Worm (Caenorhabditis elegans) whole organism, mixed stage, embryonic: ENCODE results near the gene puf-5.

ENCODE experiments used
- blmp-1 ChIP-seq: fragments of 150-350 bp; optimal IDR thresholded peaks from 2 replicates; lab custom pipeline; 2014; ENCODE audit warnings: missing biosample characterization, missing genetic modification characterization
- mab-5 ChIP-seq: fragments of 150-350 bp; optimal IDR thresholded peaks from 2 replicates; lab custom pipeline; 2014; ENCODE audit warnings: missing biosample characterization, missing genetic modification characterization
- nhr-2 ChIP-seq: fragments of 150-350 bp; optimal IDR thresholded peaks from 2 replicates; lab custom pipeline; 2014; ENCODE audit warnings: missing biosample characterization, missing genetic modification characterization
- nhr-237 ChIP-seq: fragments of 150-350 bp; optimal IDR thresholded peaks from 2 replicates; lab custom pipeline; 2014; ENCODE audit warnings: missing biosample characterization, missing genetic modification characterization
- pha-4 ChIP-seq: fragments of 150-350 bp; optimal IDR thresholded peaks from 2 replicates; lab custom pipeline; 2018; ENCODE audit warnings: missing biosample characterization, missing genetic modification reagents, missing genetic modification characterization
- unc-62 ChIP-seq: fragments of 150-350 bp; optimal IDR thresholded peaks from 2 replicates; lab custom pipeline; 2014; ENCODE audit warnings: missing biosample characterization, missing genetic modification reagents, missing genetic modification characterization
- zip-8 ChIP-seq: fragments of 150-350 bp; optimal IDR thresholded peaks from 2 replicates; lab custom pipeline; 2014; ENCODE audit warnings: missing biosample characterization, missing genetic modification characterization

DNA sequence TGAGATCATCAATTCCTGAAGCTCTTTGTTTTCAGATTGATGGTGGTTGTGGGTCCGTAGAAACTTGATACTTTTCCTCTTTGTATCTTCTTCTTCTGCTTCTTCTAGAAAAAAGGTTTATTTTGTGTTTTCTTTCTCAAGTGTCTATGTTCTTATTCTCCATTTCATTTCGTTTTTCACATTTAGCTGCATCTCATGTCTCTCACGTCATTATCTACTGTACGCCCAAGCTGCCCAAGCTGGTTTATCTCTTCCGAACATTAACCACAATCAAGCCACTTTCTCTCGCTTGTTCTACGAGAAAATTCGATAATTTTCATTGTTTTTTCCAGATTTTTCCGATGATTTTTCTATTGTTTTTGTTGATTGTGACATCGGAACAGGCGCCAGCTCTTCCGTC is 23.9 kb downstream of the puf-5 start, which contains the start of gene F28C6.5:
- no peak for TF ChIP-seq pha-4 (tag; lab: Kevin White, UChicago)
- TF ChIP-seq blmp-1 = no peak
- no peak for TF ChIP-seq unc-62 (GFP tag; lab: Kevin White, UChicago)
- TF ChIP-seq nhr-237 (tag; lab: Kevin White, UChicago) = no peak
- TF ChIP-seq zip-8 (tag; lab: Kevin White, UChicago) = no peak
- no peak for TF ChIP-seq nhr-2 (tag; lab: Kevin White, UChicago)
- TF ChIP-seq mab-5 (tag; lab: Kevin White, UChicago) = no peak
